Worm (Caenorhabditis elegans): Measurements from ENCODE around the gene C28C12.1.
A peak's percentile ranks its signal among the peaks of the same experiment; 100 is the strongest.

C28C12.1 gene

ce11 chrIV:8511056-8511455 lies 9.6 kb downstream of the C28C12.1 start, which contains the start of gene mes-6 (continued):
- peak; percentile 45 for TF ChIP-seq nhr-47 (tag; optimal IDR thresholded peaks at IDR 0.05)
- no peak for TF ChIP-seq ztf-4 (tag; optimal IDR thresholded peaks at IDR 0.05)
- TF ChIP-seq mef-2 (tag; optimal IDR thresholded peaks at IDR 0.05), result no peak
- TF ChIP-seq C04F5.9 (tag; optimal IDR thresholded peaks at IDR 0.05), result no peak
- TF ChIP-seq vab-15 (tag; optimal IDR thresholded peaks at IDR 0.05), result peak; percentile 19
- no peak for TF ChIP-seq hlh-4 (tag; optimal IDR thresholded peaks at IDR 0.05)
- no peak for TF ChIP-seq sup-37 (GFP tag; optimal IDR thresholded peaks at IDR 0.05)
- no peak for TF ChIP-seq nhr-237 (tag; optimal IDR thresholded peaks at IDR 0.05)
- TF ChIP-seq nhr-84 (tag; optimal IDR thresholded peaks at IDR 0.05), result no peak
- peak; percentile 43 for TF ChIP-seq xbp-1 (tag; optimal IDR thresholded peaks at IDR 0.05)
- peak; percentile 27; the same call in 1 of the 2 replicates for TF ChIP-seq isw-1 (GFP tag; IDR thresholded peaks at IDR 0.05)
- no peak for TF ChIP-seq ceh-90 (tag; optimal IDR thresholded peaks at IDR 0.05)
- no peak for TF ChIP-seq efl-3 (GFP tag; optimal IDR thresholded peaks at IDR 0.05)
- no peak for TF ChIP-seq nhr-77 (tag; optimal IDR thresholded peaks at IDR 0.05)
- TF ChIP-seq fos-1 (tag; optimal IDR thresholded peaks at IDR 0.05), result no peak
- TF ChIP-seq fkh-8 (tag; optimal IDR thresholded peaks at IDR 0.05), result no peak
- no peak for TF ChIP-seq ceh-8 (GFP tag; optimal IDR thresholded peaks at IDR 0.05)
- TF ChIP-seq fkh-4 (tag; optimal IDR thresholded peaks at IDR 0.05; ENCODE audit: borderline replicate concordance), result no peak
- TF ChIP-seq zag-1 (tag; optimal IDR thresholded peaks at IDR 0.05), result no peak
- TF ChIP-seq ceh-82 (tag; optimal IDR thresholded peaks at IDR 0.05), result peak in 2 of 3 experiments; percentile 20 to 63
- peak; percentile 84 to 90 (median 87) for TF ChIP-seq dpl-1 (GFP tag; optimal IDR thresholded peaks at IDR 0.05)
- peak; percentile 27 for TF ChIP-seq tbx-2 (tag; optimal IDR thresholded peaks at IDR 0.05)
- TF ChIP-seq lir-3 (tag; optimal IDR thresholded peaks at IDR 0.05; ENCODE audit: poor library complexity), result no peak
- TF ChIP-seq nhr-19 (GFP tag; conservative IDR thresholded peaks at IDR 0.05), result peak; percentile 16; the same call in 1 of the 2 replicates
- no peak for TF ChIP-seq tlp-1 (tag; optimal IDR thresholded peaks at IDR 0.05)
- peak; percentile 16 for TF ChIP-seq dsc-1 (tag; optimal IDR thresholded peaks at IDR 0.05)
- no peak for TF ChIP-seq zip-4 (GFP tag; optimal IDR thresholded peaks at IDR 0.05)
- TF ChIP-seq pax-3 (tag; optimal IDR thresholded peaks at IDR 0.05), result no peak
- TF ChIP-seq sptf-1 (tag; optimal IDR thresholded peaks at IDR 0.05), result no peak
- TF ChIP-seq sox-4 (tag; optimal IDR thresholded peaks at IDR 0.05), result no peak
- TF ChIP-seq nhr-76 (tag; optimal IDR thresholded peaks at IDR 0.05), result no peak
- TF ChIP-seq C34B4.2 (tag; optimal IDR thresholded peaks at IDR 0.05), result no peak
- peak; percentile 42 for TF ChIP-seq unc-130 (tag; optimal IDR thresholded peaks at IDR 0.05)
- peak in 1 of 2 experiments; percentile 19 for TF ChIP-seq mdl-1 (tag; optimal IDR thresholded peaks at IDR 0.05)
- peak; percentile 42 for TF ChIP-seq nhr-71 (tag; optimal IDR thresholded peaks at IDR 0.05)
- TF ChIP-seq egl-13 (tag; optimal IDR thresholded peaks at IDR 0.05), result no peak
- TF ChIP-seq lin-39 (tag; optimal IDR thresholded peaks at IDR 0.05), result no peak
- TF ChIP-seq lin-35 (GFP tag; optimal IDR thresholded peaks at IDR 0.05), result peak; percentile 87 to 91
- TF ChIP-seq F16B12.6 (tag; optimal IDR thresholded peaks at IDR 0.05), result no peak
- no peak for TF ChIP-seq mab-9 (GFP tag; IDR thresholded peaks at IDR 0.05)
- peak; percentile 17 for TF ChIP-seq jun-1 (tag; optimal IDR thresholded peaks at IDR 0.05)
- peak; percentile 43 for TF ChIP-seq nhr-85 (tag)
- no peak for TF ChIP-seq grh-1 (GFP tag; IDR thresholded peaks at IDR 0.05)
- no peak for TF ChIP-seq aha-1 (tag; optimal IDR thresholded peaks at IDR 0.05)
- peak; percentile 31 for TF ChIP-seq blmp-1 (tag; optimal IDR thresholded peaks at IDR 0.05)
- no peak for TF ChIP-seq pag-3 (tag; optimal IDR thresholded peaks at IDR 0.05; ENCODE audit: borderline replicate concordance, insufficient read depth)
- peak; percentile 55 for TF ChIP-seq C16A3.4 (tag; optimal IDR thresholded peaks at IDR 0.05)
- TF ChIP-seq alr-1 (tag; optimal IDR thresholded peaks at IDR 0.05; ENCODE audit: borderline replicate concordance), result no peak
- TF ChIP-seq ceh-88 (GFP tag; IDR thresholded peaks at IDR 0.05), result no peak
- no peak for TF ChIP-seq nhr-11 (tag; optimal IDR thresholded peaks at IDR 0.05)
- TF ChIP-seq elt-2 (tag; optimal IDR thresholded peaks at IDR 0.05), result no peak
- no peak for TF ChIP-seq pqm-1 (tag; optimal IDR thresholded peaks at IDR 0.05)
- TF ChIP-seq hlh-17 (GFP tag; optimal IDR thresholded peaks at IDR 0.05; ENCODE audit: borderline replicate concordance), result no peak
